Worm (Caenorhabditis elegans): ENCODE results near the gene F15H10.10.

The F15H10.10 gene

ce11 chrV:10432607-10433006, 15.8 kb upstream of the F15H10.10 start (continued):
- no peak for TF ChIP-seq lin-39 (tag; optimal IDR thresholded peaks at IDR 0.05)
- TF ChIP-seq unc-130 (GFP tag; optimal IDR thresholded peaks at IDR 0.05), result no peak
- TF ChIP-seq egl-43 (GFP tag; IDR thresholded peaks at IDR 0.05), result no peak
- TF ChIP-seq nhr-77 (tag; optimal IDR thresholded peaks at IDR 0.05), result peak; percentile 61
- TF ChIP-seq gei-8 (GFP tag; optimal IDR thresholded peaks at IDR 0.05), result no peak
- no peak for TF ChIP-seq dpl-1 (GFP tag; optimal IDR thresholded peaks at IDR 0.05)
- no peak for TF ChIP-seq unc-39 (tag; optimal IDR thresholded peaks at IDR 0.05)
- no peak for TF ChIP-seq nhr-102 (tag; optimal IDR thresholded peaks at IDR 0.05)
- no peak for TF ChIP-seq set-16 (GFP tag; IDR thresholded peaks at IDR 0.05)
- TF ChIP-seq ZK337.2 (GFP tag; IDR thresholded peaks at IDR 0.05), result no peak
- no peak for TF ChIP-seq skn-1 (tag; optimal IDR thresholded peaks at IDR 0.05)
- no peak for TF ChIP-seq D1046.2 (GFP tag; IDR thresholded peaks at IDR 0.05)
- TF ChIP-seq mes-2 (tag; optimal IDR thresholded peaks at IDR 0.05; ENCODE audit: poor library complexity, severe bottlenecking), result no peak
- TF ChIP-seq hlh-30 (tag; optimal IDR thresholded peaks at IDR 0.05; ENCODE audit: insufficient read depth), result peak; percentile 31
- TF ChIP-seq mxl-3 (GFP tag; optimal IDR thresholded peaks at IDR 0.05), result no peak
- no peak for TF ChIP-seq zfp-2 (tag; optimal IDR thresholded peaks at IDR 0.05)
- no peak for TF ChIP-seq spr-1 (tag; optimal IDR thresholded peaks at IDR 0.05)
- no peak for TF ChIP-seq hif-1 (tag; optimal IDR thresholded peaks at IDR 0.05)
- no peak for TF ChIP-seq dmd-8 (GFP tag; IDR thresholded peaks at IDR 0.05)
- TF ChIP-seq nhr-42 (GFP tag; IDR thresholded peaks at IDR 0.05), result no peak
- TF ChIP-seq ceh-20 (GFP tag; IDR thresholded peaks at IDR 0.05), result 0 out of 2 replicates have a peak, but pooled peaks have one; percentile 17
- no peak for TF ChIP-seq F49E8.2 (tag; optimal IDR thresholded peaks at IDR 0.05; ENCODE audit: borderline replicate concordance)
- TF ChIP-seq saeg-2 (GFP tag; IDR thresholded peaks at IDR 0.05), result no peak
- TF ChIP-seq F26F4.8 (GFP tag; conservative IDR thresholded peaks at IDR 0.05), result no peak
- peak; percentile 34; the same call in 1 of the 2 replicates for TF ChIP-seq pha-4 (GFP tag; IDR thresholded peaks at IDR 0.05)
- TF ChIP-seq pha-4 (tag; optimal IDR thresholded peaks at IDR 0.05), result no peak
- no peak for TF ChIP-seq ceh-28 (tag; optimal IDR thresholded peaks at IDR 0.05)
- TF ChIP-seq ama-1 (optimal IDR thresholded peaks at IDR 0.05), result no peak

- TF ChIP-seq unc-130 (GFP tag; optimal IDR thresholded peaks at IDR 0.05) (no peak), F44E2.7 (GFP tag; IDR thresholded peaks at IDR 0.05) (no peak), sdz-12 (GFP tag; optimal IDR thresholded peaks at IDR 0.05) (no peak), ceh-28 (tag; optimal IDR thresholded peaks at IDR 0.05) (no peak), nhr-111 (GFP tag; optimal IDR thresholded peaks at IDR 0.05) (no peak), spr-1 (tag; optimal IDR thresholded peaks at IDR 0.05) (no peak)
Measured at ce11 chrV:10428608-10429007, 11.8 kb upstream of the F15H10.10 start, which contains the start of gene tag-314. Gene tag-314 (minus strand): TSS chrV:10428708.

- TF ChIP-seq mxl-2 (GFP tag; conservative IDR thresholded peaks at IDR 0.05), result no peak
- no peak for TF ChIP-seq snpc-4 (tag; optimal IDR thresholded peaks at IDR 0.05)
- TF ChIP-seq ceh-28 (tag; optimal IDR thresholded peaks at IDR 0.05), result no peak
Measured at ce11 chrV:10426253-10426652, 9.4 kb upstream of the F15H10.10 start, which contains the start of gene apc-10. Gene apc-10 (minus strand): TSS chrV:10426353.

- TF ChIP-seq egl-43 (GFP tag; IDR thresholded peaks at IDR 0.05), result no peak
- TF ChIP-seq rbr-2 (tag; optimal IDR thresholded peaks at IDR 0.05), result no peak
- no peak for TF ChIP-seq mdt-29 (GFP tag; IDR thresholded peaks at IDR 0.05)
- TF ChIP-seq ama-1 (optimal IDR thresholded peaks at IDR 0.05), result no peak
- TF ChIP-seq lin-1 (GFP tag; IDR thresholded peaks at IDR 0.05), result no peak
- no peak for TF ChIP-seq lim-7 (GFP tag; IDR thresholded peaks at IDR 0.05)
- no peak for TF ChIP-seq lin-39 (tag; optimal IDR thresholded peaks at IDR 0.05)
- TF ChIP-seq lin-29 (GFP tag; IDR thresholded peaks at IDR 0.05), result no peak
- TF ChIP-seq ZK546.5 (tag; optimal IDR thresholded peaks at IDR 0.05), result no peak
- TF ChIP-seq sdz-12 (GFP tag; optimal IDR thresholded peaks at IDR 0.05), result no peak
- TF ChIP-seq nhr-25 (tag; optimal IDR thresholded peaks at IDR 0.05; ENCODE audit: borderline replicate concordance, insufficient read depth), result no peak
- no peak for TF ChIP-seq set-16 (GFP tag; IDR thresholded peaks at IDR 0.05)
- TF ChIP-seq ZK337.2 (GFP tag; IDR thresholded peaks at IDR 0.05), result no peak
- TF ChIP-seq Y75B8A.6 (GFP tag; IDR thresholded peaks at IDR 0.05), result no peak
- no peak for TF ChIP-seq snpc-4 (tag; optimal IDR thresholded peaks at IDR 0.05)
- TF ChIP-seq skn-1 (tag; optimal IDR thresholded peaks at IDR 0.05), result no peak
- TF ChIP-seq nhr-28 (tag; optimal IDR thresholded peaks at IDR 0.05), result no peak
- TF ChIP-seq duxl-1 (tag; optimal IDR thresholded peaks at IDR 0.05; ENCODE audit: poor library complexity), result no peak
- TF ChIP-seq nhr-42 (GFP tag; IDR thresholded peaks at IDR 0.05), result no peak
- TF ChIP-seq arid-1 (GFP tag; conservative IDR thresholded peaks at IDR 0.05), result no peak
Measured at ce11 chrV:10425098-10425497, 8.3 kb upstream of the F15H10.10 start, which contains the start of gene col-12. Gene col-12 (minus strand): TSS chrV:10425198.
